Worm (Caenorhabditis elegans): ENCODE data around the gene C45B2.8.

DNA sequence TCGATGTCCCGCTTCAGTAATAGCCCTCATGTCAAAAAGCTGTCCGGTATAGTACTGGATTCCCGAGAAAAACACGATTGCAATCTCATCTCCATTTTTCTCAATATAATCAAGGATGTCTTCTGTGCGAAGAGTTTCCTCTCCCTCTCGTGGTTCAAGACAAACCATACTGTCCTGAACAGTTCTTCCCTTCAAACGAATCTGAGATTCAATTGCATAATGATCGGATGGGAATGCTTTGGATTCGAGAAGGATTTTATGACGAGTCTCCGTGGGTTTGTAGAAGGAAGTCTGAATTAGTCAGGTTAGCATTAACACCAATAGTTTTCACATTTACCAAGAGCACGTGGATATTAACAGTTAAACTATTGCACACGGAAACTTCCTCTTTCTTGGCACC is 20.2 kb downstream of the C45B2.8 start:
- TF ChIP-seq him-1 (tag; optimal IDR thresholded peaks at IDR 0.05) = no peak
- TF ChIP-seq W03F9.2 (tag; optimal IDR thresholded peaks at IDR 0.05) = no peak

Data from whole organism, L4/young adult.